Worm (Caenorhabditis elegans) whole organism, L4/young adult: ENCODE data around the gene C31H2.3.

Experiments used
- W03F9.2 ChIP-seq: fragments of 150-350 bp; optimal IDR thresholded peaks from 2 replicates; lab custom pipeline; 2014; ENCODE audit warnings: missing biosample characterization, missing genetic modification characterization
- him-1 ChIP-seq: sonication (generic microtip); optimal IDR thresholded peaks from 2 replicates; lab custom pipeline; 2016; ENCODE audit warnings: missing genotype, missing genetic modification reagents, missing genetic modification characterization, missing compliant biosample characterization

ce11 chrX:5137716-5138470, 16.3 kb downstream of the C31H2.3 start:
- TF ChIP-seq him-1 (tag; lab: Kevin White, UChicago) (no peak), W03F9.2 (tag; lab: Kevin White, UChicago) (no peak)
